Worm (Caenorhabditis elegans) whole organism, late embryonic: ENCODE data around the gene K06H6.1.

Experiments
- ceh-19 ChIP-seq: fragments of 200-800 bp; sonication (Bioruptor generic); optimal IDR thresholded peaks from 2 replicates; lab custom pipeline; 2018; ENCODE audit warnings: mild to moderate bottlenecking, missing genetic modification characterization, missing compliant biosample characterization
- ceh-2 ChIP-seq: sonication (generic microtip); optimal IDR thresholded peaks from 2 replicates; lab custom pipeline; 2016; ENCODE audit warnings: missing genotype, missing genetic modification characterization, missing compliant biosample characterization
- ceh-9 ChIP-seq: sonication (generic microtip); optimal IDR thresholded peaks from 2 replicates; lab custom pipeline; 2016; ENCODE audit warnings: mild to moderate bottlenecking, missing genetic modification characterization, inconsistent platforms, missing compliant biosample characterization
- nhr-11 ChIP-seq: fragments of 150-350 bp; optimal IDR thresholded peaks from 2 replicates; lab custom pipeline; 2014; ENCODE audit warnings: missing biosample characterization, missing genetic modification characterization
- pqm-1 ChIP-seq: sonication (generic microtip); optimal IDR thresholded peaks from 2 replicates; lab custom pipeline; 2016; ENCODE audit warnings: missing genetic modification characterization, missing compliant biosample characterization
- sdc-2 ChIP-seq: sonication (generic microtip); optimal IDR thresholded peaks from 2 replicates; lab custom pipeline; 2016; ENCODE audit warnings: missing genotype, missing genetic modification characterization, missing compliant biosample characterization
- sox-2 ChIP-seq: fragments of 200-800 bp; sonication (Bioruptor generic); IDR thresholded peaks from 2 replicates; pipeline ENCODE4 v1.3.6; 2022; ENCODE audit warnings: missing genetic modification reagents, missing genetic modification characterization, missing compliant biosample characterization
- tbx-2 ChIP-seq: sonication (generic microtip); optimal IDR thresholded peaks from 2 replicates; lab custom pipeline; 2016; ENCODE audit warnings: missing genetic modification characterization, missing compliant biosample characterization
- unc-86 ChIP-seq: sonication (generic microtip); optimal IDR thresholded peaks from 2 replicates; lab custom pipeline; 2016; ENCODE audit warnings: missing genetic modification characterization, missing compliant biosample characterization

DNA sequence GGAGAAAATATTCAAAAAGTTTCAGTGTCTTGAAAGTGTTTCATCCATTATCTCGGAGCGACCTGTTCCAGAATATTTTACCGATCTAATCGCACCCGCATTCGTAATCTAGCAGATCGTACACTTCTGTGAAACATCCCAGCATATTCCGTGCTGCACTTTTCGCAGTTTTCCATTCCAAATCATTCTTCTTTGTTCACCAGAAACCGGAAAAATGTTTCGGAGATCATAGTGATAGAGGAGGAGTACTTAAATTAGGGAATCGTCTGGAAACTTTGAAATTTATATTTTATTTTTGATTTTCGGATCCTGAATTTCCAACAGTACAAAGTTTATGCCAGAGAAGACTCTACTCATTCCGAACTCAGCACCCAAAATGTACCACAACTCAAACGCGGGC, 2.4 kb upstream of the K06H6.1 start, which contains the start of gene K06H6.2:
- TF ChIP-seq ceh-19 (GFP tag; lab: Kevin White, UChicago) (no peak), nhr-11 (no peak), sox-2 (GFP tag; lab: Robert Waterston, UW) (no peak), tbx-2 (no peak), pqm-1 (tag; lab: Kevin White, UChicago) (no peak), ceh-9 (no peak), sdc-2 (tag; lab: Kevin White, UChicago) (no peak), ceh-2 (tag; lab: Kevin White, UChicago) (no peak), unc-86 (no peak)
